Fruit fly (Drosophila melanogaster): ENCODE results near the gene CG34260.

CG34260 gene

DNA sequence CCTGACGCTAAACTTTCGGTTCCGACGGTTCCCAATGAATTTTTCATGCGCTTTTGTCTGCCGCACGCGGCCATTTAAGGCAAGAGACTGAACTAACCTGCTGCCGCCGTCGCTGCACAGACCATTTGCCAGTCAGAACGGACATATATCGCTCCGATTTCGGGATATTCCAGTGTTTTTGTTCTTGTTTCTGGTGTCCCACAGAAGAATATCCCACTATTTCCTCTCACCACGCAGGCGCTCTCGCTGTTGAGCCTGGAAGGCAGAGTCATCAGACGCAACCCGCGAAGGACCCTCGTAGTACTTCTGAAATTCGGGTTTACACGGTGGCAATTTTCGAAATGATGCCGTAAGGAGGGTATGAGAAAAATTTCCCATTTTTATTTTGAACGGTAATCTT lies 5.2 kb downstream of the CG34260 start, which contains the start of gene cmpy:
cmpy (minus strand) TSS at position 101 of the 400 bp plus-strand sequence.
- no peak for TF ChIP-seq CG32264 (GFP tag; optimal IDR thresholded peaks at IDR 0.05)
- no peak for TF ChIP-seq Abd-B (GFP tag; optimal IDR thresholded peaks at IDR 0.05)
- no peak for TF ChIP-seq tai (GFP tag; optimal IDR thresholded peaks at IDR 0.05)
- TF ChIP-seq sv (GFP tag; optimal IDR thresholded peaks at IDR 0.05), result no peak
- TF ChIP-seq dsf (GFP tag; optimal IDR thresholded peaks at IDR 0.05; ENCODE audit: borderline replicate concordance), result no peak
- no peak for TF ChIP-seq jim (GFP tag; optimal IDR thresholded peaks at IDR 0.05)
- no peak for TF ChIP-seq brk (GFP tag; optimal IDR thresholded peaks at IDR 0.05)
- no peak for TF ChIP-seq usp (GFP tag; optimal IDR thresholded peaks at IDR 0.05)
- no peak for TF ChIP-seq CrebA (GFP tag; optimal IDR thresholded peaks at IDR 0.05; ENCODE audit: borderline replicate concordance)
- TF ChIP-seq Hr83 (GFP tag; optimal IDR thresholded peaks at IDR 0.05; ENCODE audit: poor library complexity, severe bottlenecking), result no peak
- no peak for TF ChIP-seq Dfd (GFP tag; optimal IDR thresholded peaks at IDR 0.05)
- no peak for TF ChIP-seq dmrt93B (GFP tag; optimal IDR thresholded peaks at IDR 0.05)
- no peak for TF ChIP-seq h (GFP tag; optimal IDR thresholded peaks at IDR 0.05)
- TF ChIP-seq psq (GFP tag; optimal IDR thresholded peaks at IDR 0.05), result no peak
- TF ChIP-seq woc (GFP tag; optimal IDR thresholded peaks at IDR 0.05), result no peak

DNA sequence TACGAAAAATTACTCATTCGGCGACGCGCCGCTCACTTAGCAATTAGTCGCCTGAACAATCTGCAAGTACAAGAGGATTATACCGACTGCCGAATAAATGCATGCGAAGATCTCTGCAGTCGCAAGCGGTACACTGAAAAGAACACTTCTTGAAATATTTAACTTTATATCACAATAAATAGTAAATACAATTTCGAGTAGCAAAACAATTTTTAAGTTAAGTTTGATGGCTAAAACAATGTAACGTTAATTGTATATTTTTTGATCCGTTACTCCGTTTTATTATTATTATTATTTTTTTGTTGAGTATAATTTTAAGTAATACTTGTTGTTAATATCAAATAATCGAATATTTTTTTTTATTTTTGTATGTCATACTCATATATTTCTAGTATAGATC lies 15.5 kb downstream of the CG34260 start:
- no peak for TF ChIP-seq CG32264 (GFP tag; optimal IDR thresholded peaks at IDR 0.05)
- no peak for TF ChIP-seq Hr83 (GFP tag; optimal IDR thresholded peaks at IDR 0.05; ENCODE audit: poor library complexity, severe bottlenecking)
- no peak for TF ChIP-seq sv (GFP tag; optimal IDR thresholded peaks at IDR 0.05)
- TF ChIP-seq jim (GFP tag; optimal IDR thresholded peaks at IDR 0.05), result no peak
- no peak for TF ChIP-seq dl (GFP tag; optimal IDR thresholded peaks at IDR 0.05; ENCODE audit: insufficient read depth in 1 of 2, partially characterized antibody in 2 of 2)
- TF ChIP-seq dmrt93B (GFP tag; optimal IDR thresholded peaks at IDR 0.05), result no peak
- no peak for TF ChIP-seq ey (GFP tag; optimal IDR thresholded peaks at IDR 0.05)
- no peak for TF ChIP-seq psq (GFP tag; optimal IDR thresholded peaks at IDR 0.05)
- TF ChIP-seq Sp1 (GFP tag; optimal IDR thresholded peaks at IDR 0.05), result no peak
- no peak for TF ChIP-seq Hr78 (GFP tag; optimal IDR thresholded peaks at IDR 0.05)
- TF ChIP-seq brk (GFP tag; optimal IDR thresholded peaks at IDR 0.05), result no peak
- no peak for TF ChIP-seq h (GFP tag; optimal IDR thresholded peaks at IDR 0.05)
- TF ChIP-seq foxo (GFP tag; optimal IDR thresholded peaks at IDR 0.05), result no peak
- no peak for TF ChIP-seq dsf (GFP tag; optimal IDR thresholded peaks at IDR 0.05; ENCODE audit: borderline replicate concordance)
- no peak for TF ChIP-seq N (GFP tag; optimal IDR thresholded peaks at IDR 0.05)
- TF ChIP-seq br (GFP tag; optimal IDR thresholded peaks at IDR 0.05), result no peak

DNA sequence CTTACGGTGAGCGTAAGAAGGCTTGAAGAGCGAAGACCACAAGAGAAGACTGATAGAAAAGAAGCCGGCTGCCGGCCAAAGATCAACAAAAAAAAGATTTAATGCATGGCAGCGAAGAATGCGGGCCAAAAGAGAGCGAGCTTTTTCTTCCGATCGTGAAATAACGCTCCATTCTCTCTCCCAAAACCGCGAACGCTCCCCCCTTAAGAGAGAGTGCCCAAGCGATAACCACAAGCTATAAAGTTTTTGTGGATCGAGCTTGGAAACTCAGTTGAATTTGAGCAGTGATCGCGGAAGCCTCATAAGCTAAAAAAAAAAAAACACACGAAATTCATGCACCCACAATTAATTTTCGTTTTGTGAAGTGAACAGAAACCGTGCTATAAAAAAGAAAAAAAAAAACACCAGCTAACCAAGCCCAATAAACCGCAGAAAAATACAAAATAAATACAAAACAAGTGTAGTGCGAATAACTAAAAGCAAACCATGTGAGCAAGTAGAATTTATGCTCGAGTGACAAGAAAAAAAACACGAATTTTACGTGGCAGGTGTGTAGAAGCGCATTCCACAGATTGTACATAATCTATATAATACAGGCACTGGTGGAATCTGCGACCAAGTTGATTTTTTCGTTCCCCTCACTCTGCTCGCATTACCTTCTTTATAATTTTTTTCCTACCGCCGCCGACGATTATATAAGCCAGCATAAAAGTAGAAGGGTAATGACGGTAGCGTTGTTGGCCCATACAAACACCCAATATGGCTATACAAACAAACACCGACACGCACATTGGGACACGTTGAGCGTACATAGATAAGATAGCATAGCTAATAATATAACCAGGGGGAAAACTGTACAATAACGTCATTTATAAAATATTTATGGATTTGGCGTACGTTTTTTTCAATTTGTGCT lies 16.7 kb downstream of the CG34260 start, which contains the start of gene CG13252:
CG13252 (plus strand) TSS at position 269 of the 916 bp plus-strand sequence.
- TF ChIP-seq Mio (GFP tag; optimal IDR thresholded peaks at IDR 0.05) (no peak), sage (GFP tag; optimal IDR thresholded peaks at IDR 0.05) (peak; percentile 71), Hr83 (GFP tag; optimal IDR thresholded peaks at IDR 0.05; ENCODE audit: poor library complexity, severe bottlenecking) (peak; percentile 49), rgr (GFP tag; optimal IDR thresholded peaks at IDR 0.05) (no peak), Vsx2 (GFP tag; optimal IDR thresholded peaks at IDR 0.05; ENCODE audit: partially characterized antibody) (peak; percentile 16), Rel (GFP tag; optimal IDR thresholded peaks at IDR 0.05) (peak; percentile 40), Rel (tag; optimal IDR thresholded peaks at IDR 0.05) (no peak), dmrt93B (GFP tag; optimal IDR thresholded peaks at IDR 0.05) (no peak), Sp1 (GFP tag; optimal IDR thresholded peaks at IDR 0.05) (peak; percentile 8), Hr78 (GFP tag; optimal IDR thresholded peaks at IDR 0.05) (no peak), brk (GFP tag; optimal IDR thresholded peaks at IDR 0.05) (peak; percentile 69), fru (GFP tag; optimal IDR thresholded peaks at IDR 0.05) (peak; percentile 23), CrebA (GFP tag; optimal IDR thresholded peaks at IDR 0.05; ENCODE audit: borderline replicate concordance) (peak; percentile 71), Dif (GFP tag; optimal IDR thresholded peaks at IDR 0.05; ENCODE audit: partially characterized antibody) (peak; percentile 64), woc (GFP tag; optimal IDR thresholded peaks at IDR 0.05) (peak; percentile 24), tai (GFP tag; optimal IDR thresholded peaks at IDR 0.05) (peak; percentile 3), foxo (GFP tag; optimal IDR thresholded peaks at IDR 0.05) (peak in 1 of 2 experiments; percentile 1), dl (GFP tag; optimal IDR thresholded peaks at IDR 0.05; ENCODE audit: insufficient read depth in 1 of 2, partially characterized antibody in 2 of 2) (peak; percentile 9 to 61)

DNA sequence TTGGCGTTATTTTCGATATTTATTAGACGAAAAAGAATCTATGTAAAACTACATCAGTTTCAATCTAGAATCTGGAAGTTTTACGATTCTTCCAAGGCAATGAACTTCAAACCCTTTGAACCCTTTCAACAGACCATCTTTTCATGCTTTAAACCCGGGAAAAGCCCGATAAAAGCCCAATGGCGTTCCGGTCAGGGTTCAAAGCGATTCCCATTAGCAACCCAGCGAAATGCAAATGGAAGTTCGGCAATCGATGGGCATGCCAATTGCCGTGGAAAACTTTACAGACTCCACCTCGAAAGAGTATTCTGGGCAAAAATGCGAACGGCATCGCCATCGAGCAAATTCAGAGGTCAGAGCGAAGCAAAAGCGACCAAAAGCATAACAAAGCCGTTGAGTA lies 18.6 kb downstream of the CG34260 start:
- TF ChIP-seq woc (GFP tag; optimal IDR thresholded peaks at IDR 0.05), result peak; percentile 24
- no peak for TF ChIP-seq CG9705 (GFP tag; optimal IDR thresholded peaks at IDR 0.05)

Measured in whole organism, wandering third instar larva.